Worm (Caenorhabditis elegans) whole organism, midembryonic: ENCODE data around the gene cra-1.

ENCODE experiments used
- T22C8.4 ChIP-seq: fragments of 200-800 bp; sonication (Bioruptor generic); IDR thresholded peaks from 2 replicates; pipeline ENCODE4 v1.3.6; 2022; ENCODE audit warnings: missing genetic modification characterization, missing compliant biosample characterization
- cog-1 ChIP-seq: sonication (generic microtip); optimal IDR thresholded peaks from 2 replicates; lab custom pipeline; 2016; ENCODE audit warnings: missing genetic modification characterization, missing compliant biosample characterization
- flt-1 ChIP-seq: fragments of 200-800 bp; sonication (Bioruptor generic); IDR thresholded peaks from 2 replicates; pipeline ENCODE4 v1.3.6; 2022; ENCODE audit warnings: missing genetic modification characterization, missing compliant biosample characterization
- klf-2 ChIP-seq: fragments of 200-800 bp; sonication (Bioruptor generic); conservative IDR thresholded peaks from 2 replicates; pipeline ENCODE4 v1.3.6; 2022; ENCODE audit warnings: missing genetic modification reagents, missing genetic modification characterization, missing compliant biosample characterization
- med-1 ChIP-seq: sonication (generic microtip); optimal IDR thresholded peaks from 2 replicates; lab custom pipeline; 2017; ENCODE audit warnings: missing genetic modification characterization, mild to moderate bottlenecking, missing compliant biosample characterization, antibody characterized with exemption, missing genetic modification reagents; ENCODE audit not compliant: insufficient read depth
- ref-1 ChIP-seq: fragments of 200-800 bp; sonication (Bioruptor generic); conservative IDR thresholded peaks from 2 replicates; pipeline ENCODE4 v1.3.6; 2022; ENCODE audit warnings: missing genetic modification reagents, missing genetic modification characterization, missing compliant biosample characterization
- tab-1 ChIP-seq: fragments of 200-800 bp; sonication (Bioruptor generic); IDR thresholded peaks from 2 replicates; pipeline ENCODE4 v1.3.6; 2022; ENCODE audit warnings: missing genetic modification characterization, missing compliant biosample characterization
- ztf-23 ChIP-seq: fragments of 200-800 bp; sonication (Bioruptor generic); IDR thresholded peaks from 2 replicates; pipeline ENCODE4 v1.3.6; 2022; ENCODE audit warnings: missing genetic modification reagents, missing genetic modification characterization, missing compliant biosample characterization
- ztf-29 ChIP-seq: fragments of 200-800 bp; sonication (Bioruptor generic); IDR thresholded peaks from 2 replicates; pipeline ENCODE4 v1.3.6; 2022; ENCODE audit warnings: missing genetic modification reagents, missing genetic modification characterization, missing compliant biosample characterization

The cra-1 gene

ce11 chrIII:6820343-6820985 lies 48.8 kb downstream of the cra-1 start, which contains the start of gene ten-1:
TSS of gene ten-1 (plus strand) at chrIII:6820935.
- TF ChIP-seq ztf-23 (GFP tag; lab: Robert Waterston, UW) (no peak), T22C8.4 (GFP tag; lab: Robert Waterston, UW) (no peak), med-1 (no peak), klf-2 (GFP tag; lab: Robert Waterston, UW) (no peak), cog-1 (tag; lab: Kevin White, UChicago) (no peak), flt-1 (GFP tag; lab: Robert Waterston, UW) (no peak), tab-1 (GFP tag; lab: Robert Waterston, UW) (no peak), ztf-29 (GFP tag; lab: Robert Waterston, UW) (no peak)

- no peak for TF ChIP-seq ztf-29 (GFP tag; lab: Robert Waterston, UW)
- TF ChIP-seq cog-1 (tag; lab: Kevin White, UChicago): no peak
- no peak for TF ChIP-seq ref-1 (GFP tag; lab: Robert Waterston, UW)
- no peak for TF ChIP-seq tab-1 (GFP tag; lab: Robert Waterston, UW)
- no peak for TF ChIP-seq klf-2 (GFP tag; lab: Robert Waterston, UW)
- no peak for TF ChIP-seq T22C8.4 (GFP tag; lab: Robert Waterston, UW)
Observed at ce11 chrIII:6819322-6819901, 49.8 kb downstream of the cra-1 start, which contains the start of gene F28F5.6. TSS of gene F28F5.6 (minus strand) at chrIII:6819372.

ce11 chrIII:6818037-6818436 lies 51.2 kb downstream of the cra-1 start:
- TF ChIP-seq ztf-29 (GFP tag; lab: Robert Waterston, UW) (no peak), tab-1 (GFP tag; lab: Robert Waterston, UW) (no peak), ref-1 (GFP tag; lab: Robert Waterston, UW) (no peak), T22C8.4 (GFP tag; lab: Robert Waterston, UW) (no peak), ztf-23 (GFP tag; lab: Robert Waterston, UW) (no peak), klf-2 (GFP tag; lab: Robert Waterston, UW) (no peak), med-1 (no peak), flt-1 (GFP tag; lab: Robert Waterston, UW) (no peak), cog-1 (tag; lab: Kevin White, UChicago) (no peak)

- TF ChIP-seq cog-1 (tag; lab: Kevin White, UChicago): no peak
- no peak for TF ChIP-seq ztf-29 (GFP tag; lab: Robert Waterston, UW)
Observed at ce11 chrIII:6816930-6817329, 52.3 kb downstream of the cra-1 start, which contains the start of gene F28F5.4. TSS of gene F28F5.4 (minus strand) at chrIII:6817033.
